Worm (Caenorhabditis elegans) whole organism, L4/young adult: ENCODE data around the gene F37C12.18.
A peak's percentile ranks its signal among the peaks of the same experiment; 100 is the strongest.

ENCODE experiments used
- W03F9.2 ChIP-seq: fragments of 150-350 bp; optimal IDR thresholded peaks from 2 replicates; lab custom pipeline; 2014; ENCODE audit warnings: missing biosample characterization, missing genetic modification characterization
- dao-5 ChIP-seq: sonication (generic microtip); optimal IDR thresholded peaks from 2 replicates; lab custom pipeline; 2016; ENCODE audit warnings: missing genotype, missing genetic modification characterization, moderate library complexity, missing compliant biosample characterization
- him-1 ChIP-seq: sonication (generic microtip); optimal IDR thresholded peaks from 2 replicates; lab custom pipeline; 2016; ENCODE audit warnings: missing genotype, missing genetic modification reagents, missing genetic modification characterization, missing compliant biosample characterization

The F37C12.18 gene

DNA sequence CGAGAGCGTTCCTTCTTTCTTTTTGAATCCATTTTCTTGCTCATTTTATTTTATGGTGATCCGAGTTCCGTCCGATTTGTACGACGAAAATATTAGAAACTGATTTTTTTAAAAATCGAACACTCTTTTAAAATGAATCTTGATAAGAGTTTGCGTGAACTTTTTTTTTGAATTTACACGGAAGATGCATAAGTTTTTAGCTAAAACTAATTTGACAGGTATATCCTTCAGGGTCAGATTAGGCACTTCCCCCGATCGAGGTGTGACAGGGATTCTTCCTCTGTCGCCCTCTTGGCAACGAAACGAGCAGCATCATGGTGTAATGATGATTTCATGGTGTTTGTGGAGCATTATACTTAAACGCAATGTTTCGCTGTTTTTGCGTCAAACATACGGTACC is at the start of gene F37C12.18:
TSS of gene F37C12.18 (minus strand) at position 101 of the 400 bp plus-strand sequence.
- TF ChIP-seq him-1 (tag; lab: Kevin White, UChicago) (no peak), W03F9.2 (tag; lab: Kevin White, UChicago) (no peak), dao-5 (tag; lab: Kevin White, UChicago) (no peak)

DNA sequence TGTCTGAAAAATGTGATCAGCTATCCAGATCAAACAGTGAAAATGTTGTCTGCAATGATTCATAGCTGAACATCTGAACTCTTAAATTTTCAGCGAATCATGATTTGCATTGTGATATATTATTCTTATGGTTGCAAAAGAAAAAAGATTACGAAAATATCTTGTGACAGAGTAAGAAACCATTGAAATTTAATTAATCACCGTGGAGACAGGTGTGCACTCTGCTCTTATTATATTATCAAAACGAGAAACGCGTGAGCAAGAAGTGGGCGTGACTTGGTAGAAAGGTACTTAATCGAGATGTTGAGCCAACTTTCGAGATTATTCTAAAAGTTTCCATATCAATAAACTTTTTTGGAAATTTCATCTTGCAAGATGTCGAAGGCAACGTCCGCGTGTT is 47.8 kb upstream of the F37C12.18 start, which contains the start of gene osm-10:
TSS of gene osm-10 (plus strand) at position 293 of the 400 bp plus-strand sequence.
- TF ChIP-seq W03F9.2 (tag; lab: Kevin White, UChicago) (no peak), him-1 (tag; lab: Kevin White, UChicago) (no peak), dao-5 (tag; lab: Kevin White, UChicago) (no peak)

DNA sequence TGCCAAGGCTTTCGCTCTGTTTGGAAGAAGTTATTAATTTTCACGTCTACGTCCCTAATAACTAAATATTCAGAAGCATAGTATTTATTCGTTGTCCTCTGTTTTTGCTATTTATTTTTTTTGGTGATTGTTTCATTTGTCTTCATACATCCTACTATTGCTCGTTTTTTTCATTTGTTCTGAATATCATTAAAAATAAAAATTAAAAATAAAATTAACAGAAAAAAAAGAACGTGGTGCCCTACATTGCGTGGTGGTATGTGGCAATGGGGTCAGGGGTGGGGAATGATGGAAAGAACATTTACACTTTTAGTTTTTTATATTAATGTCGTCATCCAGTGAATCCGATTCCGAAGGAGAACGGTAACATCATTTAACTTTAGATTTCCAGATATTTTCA is 45.8 kb upstream of the F37C12.18 start, which contains the start of gene ztf-31:
TSS of gene ztf-31 (plus strand) at position 301 of the 400 bp plus-strand sequence.
- TF ChIP-seq him-1 (tag; lab: Kevin White, UChicago) (no peak), dao-5 (tag; lab: Kevin White, UChicago) (no peak)

DNA sequence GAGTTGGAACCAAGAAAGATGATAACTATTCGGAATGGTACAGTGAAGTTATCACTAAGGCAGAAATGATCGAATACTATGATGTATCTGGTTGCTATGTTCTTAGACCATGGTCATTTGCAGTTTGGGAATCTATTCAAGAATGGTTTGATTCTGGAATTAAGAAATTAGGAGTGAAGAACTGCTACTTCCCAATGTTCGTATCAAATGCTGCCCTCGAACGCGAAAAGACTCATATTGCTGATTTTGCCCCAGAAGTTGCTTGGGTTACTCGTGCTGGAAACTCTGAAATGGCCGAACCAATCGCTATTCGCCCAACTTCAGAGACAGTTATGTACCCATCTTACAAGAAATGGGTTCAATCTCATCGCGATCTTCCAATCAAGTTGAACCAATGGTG is 44.2 kb upstream of the F37C12.18 start:
- no peak for TF ChIP-seq dao-5 (tag; lab: Kevin White, UChicago)

DNA sequence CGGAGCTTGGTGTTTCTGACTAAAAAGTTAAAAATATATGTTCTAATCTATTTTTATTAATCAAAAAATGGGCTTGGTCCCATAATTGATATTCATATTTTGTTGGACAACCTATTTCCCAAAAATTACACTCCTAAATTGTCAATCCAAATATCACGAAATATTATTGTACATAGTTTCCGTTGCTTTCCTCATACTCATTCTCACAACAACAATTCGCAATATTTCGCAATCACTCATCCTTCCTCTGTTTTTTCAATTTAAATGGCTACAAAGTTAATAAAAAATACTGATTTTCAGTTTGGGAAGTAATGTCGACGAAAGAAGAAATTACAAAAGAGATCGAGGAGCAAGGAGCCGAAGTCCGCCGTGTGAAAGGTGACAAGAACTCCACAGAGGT is 43.5 kb upstream of the F37C12.18 start, which contains the start of gene pars-1:
TSS of gene pars-1 (plus strand) at position 301 of the 400 bp plus-strand sequence.
- TF ChIP-seq him-1 (tag; lab: Kevin White, UChicago): no peak
- no peak for TF ChIP-seq dao-5 (tag; lab: Kevin White, UChicago)
- TF ChIP-seq W03F9.2 (tag; lab: Kevin White, UChicago): no peak

DNA sequence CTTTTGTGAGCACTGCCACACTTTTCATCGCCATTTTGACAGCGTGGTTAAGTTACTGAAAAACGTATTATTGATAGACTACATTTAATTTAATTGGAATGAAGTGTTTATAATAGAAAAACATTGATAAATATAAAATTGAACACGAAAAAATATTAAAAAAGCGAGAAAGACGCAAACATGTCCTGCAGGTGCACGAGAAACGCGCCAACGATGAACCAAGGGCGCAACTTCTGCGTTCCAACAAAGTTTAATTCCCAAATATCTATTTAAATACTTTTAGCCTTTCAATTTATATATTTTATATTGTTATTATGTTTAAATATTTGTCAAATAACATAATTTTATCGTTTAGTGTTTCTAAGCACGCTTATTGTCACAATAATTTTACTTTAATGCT is 38.9 kb upstream of the F37C12.18 start, which contains the start of gene ndus-8:
TSS of gene ndus-8 (minus strand) at position 55 of the 400 bp plus-strand sequence.
- TF ChIP-seq W03F9.2 (tag; lab: Kevin White, UChicago) (peak; percentile 88), him-1 (tag; lab: Kevin White, UChicago) (no peak), dao-5 (tag; lab: Kevin White, UChicago) (no peak)

DNA sequence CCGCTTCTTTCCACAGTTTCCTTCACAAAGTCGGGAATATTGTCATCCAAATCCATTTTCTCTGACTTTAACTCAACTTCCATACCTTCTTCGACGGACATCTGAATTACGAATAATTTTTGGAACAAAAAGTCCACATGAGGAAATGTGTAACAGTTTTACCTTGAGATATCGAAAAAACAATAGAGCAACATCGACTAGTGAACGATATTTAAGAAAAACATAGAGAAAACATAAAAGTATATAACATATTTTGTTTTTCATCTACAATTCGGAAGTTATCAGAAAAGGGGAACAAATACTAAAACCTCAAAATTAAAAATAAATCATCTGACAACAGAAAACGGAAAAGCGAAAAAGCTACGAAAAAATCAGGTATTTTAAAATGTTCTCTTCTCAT is 37.6 kb upstream of the F37C12.18 start, which contains the start of gene adr-2:
TSS of gene adr-2 (minus strand) at position 101 of the 400 bp plus-strand sequence.
- TF ChIP-seq dao-5 (tag; lab: Kevin White, UChicago): no peak
- TF ChIP-seq W03F9.2 (tag; lab: Kevin White, UChicago): no peak
- TF ChIP-seq him-1 (tag; lab: Kevin White, UChicago): no peak

DNA sequence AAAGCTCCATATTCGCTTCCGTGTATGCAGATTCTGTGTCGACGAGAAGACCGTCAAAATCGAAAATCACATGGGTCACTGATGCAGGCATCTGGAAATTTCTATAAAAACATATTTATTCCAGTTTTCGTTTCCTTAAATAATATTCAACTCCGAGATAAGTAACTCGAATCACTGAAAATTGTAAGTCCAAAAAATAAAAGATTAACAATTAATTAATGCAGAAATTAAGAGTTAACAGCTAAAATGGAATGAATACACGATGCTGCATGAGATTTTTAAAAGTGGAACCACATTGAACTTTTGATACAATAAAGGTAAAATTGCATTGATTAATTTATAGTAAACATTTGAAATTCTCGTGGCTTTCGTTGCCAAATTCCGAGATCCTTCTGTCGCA is 35.6 kb upstream of the F37C12.18 start, which contains the start of gene R151.10:
TSS of gene R151.10 (minus strand) at position 101 of the 400 bp plus-strand sequence.
- TF ChIP-seq him-1 (tag; lab: Kevin White, UChicago) (no peak), dao-5 (tag; lab: Kevin White, UChicago) (no peak), W03F9.2 (tag; lab: Kevin White, UChicago) (no peak)

DNA sequence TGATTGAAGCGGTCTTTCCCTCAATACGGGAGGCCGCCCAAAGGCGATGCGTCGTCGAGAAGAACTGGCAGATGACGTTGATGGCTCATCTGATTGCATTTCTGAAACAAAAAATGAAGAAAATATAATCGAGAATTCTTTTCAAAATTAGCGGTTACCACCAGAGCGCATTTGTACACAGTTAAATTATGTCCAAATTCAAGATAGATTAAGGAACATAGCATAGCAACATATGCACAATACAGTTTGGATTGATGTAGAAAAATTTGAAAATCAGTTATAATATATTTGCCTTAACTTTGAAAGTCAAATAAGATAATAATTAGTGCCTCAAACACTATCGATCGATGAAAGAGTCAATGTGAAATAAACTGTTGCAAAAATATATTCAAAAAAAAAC is 34.5 kb upstream of the F37C12.18 start, which contains the start of gene R151.8:
TSS of gene R151.8 (minus strand) at position 101 of the 400 bp plus-strand sequence.
- TF ChIP-seq W03F9.2 (tag; lab: Kevin White, UChicago) (no peak), him-1 (tag; lab: Kevin White, UChicago) (no peak), dao-5 (tag; lab: Kevin White, UChicago) (no peak)

DNA sequence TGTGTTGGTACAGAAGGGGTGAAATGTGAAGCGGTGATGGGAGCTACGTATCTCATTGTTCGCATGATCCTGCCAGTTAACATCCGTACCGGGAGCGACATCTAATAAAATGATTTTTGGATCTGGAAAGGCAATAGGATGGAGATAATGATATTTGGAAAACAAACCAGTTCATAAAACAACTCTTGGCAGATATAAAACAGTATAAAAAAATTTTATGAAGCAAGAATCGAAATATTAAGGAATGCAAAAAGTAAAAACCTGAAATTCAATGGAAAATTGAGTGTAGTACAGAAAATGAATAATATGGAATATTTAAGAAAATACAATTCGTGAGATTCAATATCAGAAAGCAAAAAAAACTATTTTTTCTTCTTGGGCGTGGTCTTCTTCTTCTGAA is 31.4 kb upstream of the F37C12.18 start, which contains the start of gene hsp-75:
TSS of gene hsp-75 (minus strand) at position 101 of the 400 bp plus-strand sequence.
- TF ChIP-seq dao-5 (tag; lab: Kevin White, UChicago): no peak

DNA sequence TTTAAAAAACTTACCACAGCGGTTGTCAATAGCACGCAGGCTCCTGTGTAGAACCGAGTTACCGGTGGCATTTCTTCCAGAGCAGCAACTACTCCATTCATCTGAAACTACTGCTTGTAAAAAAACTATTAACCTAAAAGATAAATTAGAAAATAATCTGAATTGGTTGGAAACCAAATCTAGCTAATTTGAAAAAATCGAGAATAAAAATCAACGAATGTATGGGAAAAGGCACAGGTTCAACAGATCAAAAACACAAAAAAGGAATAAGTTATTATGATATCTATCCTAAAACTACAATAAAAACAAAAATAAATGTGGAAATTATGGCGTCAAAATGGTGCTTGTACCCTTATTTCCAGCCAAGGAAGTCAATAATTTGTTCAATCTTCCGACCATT is 27.8 kb upstream of the F37C12.18 start, which contains the start of gene der-2:
TSS of gene der-2 (minus strand) at position 101 of the 400 bp plus-strand sequence.
- TF ChIP-seq dao-5 (tag; lab: Kevin White, UChicago) (no peak), him-1 (tag; lab: Kevin White, UChicago) (no peak), W03F9.2 (tag; lab: Kevin White, UChicago) (no peak)

DNA sequence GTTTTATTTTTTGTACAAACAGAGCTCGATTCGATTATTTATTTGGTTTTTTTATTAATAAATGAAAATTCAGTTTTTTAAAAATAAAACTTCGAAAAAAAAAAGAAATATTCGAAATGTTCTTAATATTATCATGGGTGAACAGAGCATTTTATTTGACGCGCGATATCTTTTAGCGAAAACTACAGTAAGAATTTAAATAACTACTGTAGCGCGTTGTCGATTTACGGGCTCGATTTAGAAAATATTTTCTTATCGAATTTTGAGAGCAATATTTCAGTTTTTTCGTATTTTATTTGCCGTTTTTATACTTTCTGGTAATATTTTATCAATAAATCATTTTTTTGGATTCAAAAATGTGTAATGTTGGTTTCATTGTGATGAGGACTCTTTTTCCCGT is 25.9 kb upstream of the F37C12.18 start:
- TF ChIP-seq W03F9.2 (tag; lab: Kevin White, UChicago) (no peak), dao-5 (tag; lab: Kevin White, UChicago) (no peak), him-1 (tag; lab: Kevin White, UChicago) (no peak)

DNA sequence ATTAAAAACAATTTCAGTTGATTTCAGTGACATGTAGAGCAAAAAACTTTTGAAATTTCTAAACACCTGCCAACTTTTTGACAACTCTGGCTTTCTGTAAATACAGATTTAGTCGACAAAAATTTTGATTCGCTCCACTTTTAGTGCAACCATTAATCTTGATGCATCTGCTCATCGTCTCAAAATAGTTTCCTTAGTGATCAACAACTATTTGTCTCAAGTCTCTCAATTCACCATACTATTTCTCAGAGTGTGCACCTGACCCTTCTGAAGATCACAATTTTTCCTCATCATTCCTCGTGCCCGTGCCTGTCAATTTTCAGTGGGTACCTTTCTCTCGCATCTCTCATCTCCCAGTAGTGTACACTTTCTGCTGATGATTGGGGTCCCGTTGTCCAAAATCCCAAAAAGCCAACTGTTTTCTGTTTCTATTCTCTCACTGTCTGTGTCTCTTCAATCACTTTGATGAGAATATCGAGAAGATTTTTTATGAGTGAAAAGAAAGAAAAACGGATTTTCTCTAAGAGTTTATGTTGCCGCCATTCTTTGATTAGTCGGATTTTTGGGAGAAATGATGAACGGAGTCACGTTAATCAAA is 21.8 kb upstream of the F37C12.18 start:
- TF ChIP-seq dao-5 (tag; lab: Kevin White, UChicago) (no peak), him-1 (tag; lab: Kevin White, UChicago) (no peak), W03F9.2 (tag; lab: Kevin White, UChicago) (no peak)

DNA sequence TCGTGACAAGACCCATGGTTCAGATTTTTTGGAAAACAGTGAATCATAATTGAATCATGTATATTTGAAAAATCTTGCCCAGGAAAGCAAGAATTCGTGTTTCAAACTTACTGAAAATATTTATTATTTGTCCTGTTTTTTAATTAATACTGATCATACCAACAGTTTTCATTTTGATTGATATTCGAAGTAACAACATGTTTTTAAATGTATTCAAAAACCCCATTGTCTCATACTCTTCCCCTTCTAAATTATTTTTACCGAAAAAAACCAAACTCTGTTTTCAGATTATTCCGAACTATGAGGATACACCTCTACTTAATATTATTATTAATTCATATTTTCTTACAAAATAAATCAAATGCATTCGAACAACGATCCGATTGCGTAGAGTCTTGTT is 21.0 kb upstream of the F37C12.18 start, which contains the start of gene R151.1:
TSS of gene R151.1 (plus strand) at position 301 of the 400 bp plus-strand sequence.
- TF ChIP-seq him-1 (tag; lab: Kevin White, UChicago) (no peak), dao-5 (tag; lab: Kevin White, UChicago) (no peak), W03F9.2 (tag; lab: Kevin White, UChicago) (no peak)
